Fruit fly (Drosophila melanogaster): ENCODE data around the gene CG8838.

Gene CG8838

dm6 chr2L:3339420-3339819, 18.0 kb upstream of the CG8838 start (continued):
- TF ChIP-seq CG13123 (GFP tag; optimal IDR thresholded peaks at IDR 0.05) = no peak
- TF ChIP-seq nom (GFP tag; optimal IDR thresholded peaks at IDR 0.05) = peak; percentile 31
- TF ChIP-seq knrl (GFP tag; IDR thresholded peaks at IDR 0.05; ENCODE audit: partially characterized antibody) = 0 out of 3 replicates have a peak, but pooled peaks have one; percentile 7
- TF ChIP-seq CG10147 (GFP tag; optimal IDR thresholded peaks at IDR 0.05) = no peak
- peak; percentile 31 for TF ChIP-seq Deaf1 (tag; optimal IDR thresholded peaks at IDR 0.05)
- no peak for TF ChIP-seq Ravus (GFP tag; IDR thresholded peaks at IDR 0.05)
- TF ChIP-seq ewg (GFP tag; optimal IDR thresholded peaks at IDR 0.05) = no peak
- TF ChIP-seq peb (GFP tag; IDR thresholded peaks at IDR 0.05) = no peak
- 0 out of 2 replicates have a peak, but pooled peaks have one; percentile 40 for TF ChIP-seq sob (GFP tag; IDR thresholded peaks at IDR 0.05)
- TF ChIP-seq D19A (tag; optimal IDR thresholded peaks at IDR 0.05) = no peak
- TF ChIP-seq CG10321 (GFP tag; IDR thresholded peaks at IDR 0.05) = peak; percentile 91
- no peak for TF ChIP-seq Stat92E (GFP tag; optimal IDR thresholded peaks at IDR 0.05)
- no peak for TF ChIP-seq row (GFP tag; IDR thresholded peaks at IDR 0.05)
- no peak for TF ChIP-seq gsb-n (tag; optimal IDR thresholded peaks at IDR 0.05)
- TF ChIP-seq bowl (GFP tag; IDR thresholded peaks at IDR 0.05) = no peak
- no peak for TF ChIP-seq pan (optimal IDR thresholded peaks at IDR 0.05)
- peak in 1 of 2 experiments; percentile 49 for TF ChIP-seq pan (GFP tag; optimal IDR thresholded peaks at IDR 0.05 in 1 of 2, IDR thresholded peaks at IDR 0.05 in 1 of 2)
- peak; percentile 28; the same call in 1 of the 2 replicates for TF ChIP-seq bbx (GFP tag; IDR thresholded peaks at IDR 0.05; ENCODE audit: partially characterized antibody)
- 0 out of 2 replicates have a peak, but pooled peaks have one; percentile 10 for TF ChIP-seq CG6272 (GFP tag; IDR thresholded peaks at IDR 0.05)
- no peak for TF ChIP-seq toy (GFP tag; IDR thresholded peaks at IDR 0.05)
- TF ChIP-seq ci (GFP tag; IDR thresholded peaks at IDR 0.05) = peak; percentile 57; the same call in 2 of the 3 replicates
- 0 out of 3 replicates have a peak, but pooled peaks have one; percentile 36 for TF ChIP-seq Opbp (GFP tag; IDR thresholded peaks at IDR 0.05; ENCODE audit: partially characterized antibody)
- peak; percentile 75 for TF ChIP-seq kni (GFP tag; optimal IDR thresholded peaks at IDR 0.05)
- TF ChIP-seq Optix (GFP tag; IDR thresholded peaks at IDR 0.05) = 0 out of 3 replicates have a peak, but pooled peaks have one; percentile 38
- peak; percentile 55 for TF ChIP-seq sug (tag; optimal IDR thresholded peaks at IDR 0.05)
- no peak for TF ChIP-seq HLH4C (GFP tag; IDR thresholded peaks at IDR 0.05; ENCODE audit: partially characterized antibody)
- no peak for TF ChIP-seq CG10431 (GFP tag; optimal IDR thresholded peaks at IDR 0.05)
- no peak for TF ChIP-seq dysf (GFP tag; IDR thresholded peaks at IDR 0.05)
- peak; percentile 16 for TF ChIP-seq CG10543 (GFP tag; optimal IDR thresholded peaks at IDR 0.05)
- no peak for TF ChIP-seq bigmax (GFP tag; optimal IDR thresholded peaks at IDR 0.05)
- no peak for TF ChIP-seq CG10979 (tag; optimal IDR thresholded peaks at IDR 0.05)
- peak; percentile 83 for TF ChIP-seq HLHmδ (GFP tag; optimal IDR thresholded peaks at IDR 0.05)
- peak; percentile 18 for TF ChIP-seq Blimp-1 (GFP tag; optimal IDR thresholded peaks at IDR 0.05)
- TF ChIP-seq CG1529 (GFP tag; optimal IDR thresholded peaks at IDR 0.05) = no peak
- TF ChIP-seq CG14050 (GFP tag; IDR thresholded peaks at IDR 0.05) = no peak
- no peak for TF ChIP-seq CG11093 (GFP tag; IDR thresholded peaks at IDR 0.05)
- peak; percentile 50 for TF ChIP-seq CG32767 (GFP tag; IDR thresholded peaks at IDR 0.05)
- no peak for TF ChIP-seq MESR4 (GFP tag; optimal IDR thresholded peaks at IDR 0.05)
- no peak for TF ChIP-seq BEAF-32 (GFP tag; optimal IDR thresholded peaks at IDR 0.05)

dm6 chr2L:3341231-3341935, 16.1 kb upstream of the CG8838 start:
- TF ChIP-seq ATbp (GFP tag; optimal IDR thresholded peaks at IDR 0.05) (peak; percentile 13), dmrt99B (tag; optimal IDR thresholded peaks at IDR 0.05) (peak; percentile 43), CG2120 (GFP tag; optimal IDR thresholded peaks at IDR 0.05) (peak; percentile 11), CG2889 (GFP tag; IDR thresholded peaks at IDR 0.05) (no peak), CG9437 (GFP tag; optimal IDR thresholded peaks at IDR 0.05) (peak; percentile 12), hkb (optimal IDR thresholded peaks at IDR 0.05) (no peak), hkb (GFP tag; IDR thresholded peaks at IDR 0.05) (peak; percentile 38; the same call in 1 of the 2 replicates), jing (GFP tag; optimal IDR thresholded peaks at IDR 0.05) (no peak), ind (GFP tag; optimal IDR thresholded peaks at IDR 0.05) (peak; percentile 5), CG15479 (GFP tag; optimal IDR thresholded peaks at IDR 0.05) (no peak), CG17186 (GFP tag; optimal IDR thresholded peaks at IDR 0.05) (no peak), PHDP (tag; optimal IDR thresholded peaks at IDR 0.05) (peak; percentile 48)

Data from whole organism, embryonic.